Fruit fly (Drosophila melanogaster) whole organism, pupa: ENCODE data around the gene CG32121.

ENCODE experiments used
- CG13204 ChIP-seq: fragments of 200-800 bp; sonication (Bioruptor generic); optimal IDR thresholded peaks from 2 replicates; lab custom pipeline; 2018; ENCODE audit warnings: missing biosample characterization, mild to moderate bottlenecking, missing genetic modification characterization, moderate library complexity
- CG32121 ChIP-seq: fragments of 200-800 bp; sonication (Bioruptor generic); IDR thresholded peaks from 2 replicates; pipeline ENCODE4 v1.3.6; 2022; ENCODE audit warnings: missing biosample characterization, missing genetic modification characterization
- CG34367 ChIP-seq: fragments of 200-800 bp; sonication (Bioruptor generic); optimal IDR thresholded peaks from 2 replicates; lab custom pipeline; 2018; ENCODE audit warnings: missing biosample characterization, mild to moderate bottlenecking, missing genetic modification characterization
- CG9948 ChIP-seq: fragments of 200-800 bp; sonication (Bioruptor generic); optimal IDR thresholded peaks from 2 replicates; lab custom pipeline; 2018; ENCODE audit warnings: missing biosample characterization, mild to moderate bottlenecking, missing genetic modification characterization, moderate library complexity
- EcR ChIP-seq: fragments of 200-800 bp; sonication (Bioruptor generic); optimal IDR thresholded peaks from 3 replicates; lab custom pipeline; 2019; ENCODE audit warnings: missing biosample characterization, missing genetic modification characterization, mild to moderate bottlenecking, moderate library complexity, missing genetic modification reagents
- Ets98B ChIP-seq: fragments of 200-800 bp; sonication (Bioruptor generic); IDR thresholded peaks from 2 replicates; pipeline ENCODE4 v1.3.6; 2022; ENCODE audit warnings: missing biosample characterization, missing genetic modification characterization
- Pif1B ChIP-seq: fragments of 200-800 bp; sonication (Bioruptor generic); optimal IDR thresholded peaks from 3 replicates; lab custom pipeline; 2016; ENCODE audit warnings: missing biosample characterization, missing genetic modification characterization
- Snoo ChIP-seq: fragments of 200-800 bp; sonication (Bioruptor generic); optimal IDR thresholded peaks from 3 replicates; lab custom pipeline; 2017; ENCODE audit warnings: missing biosample characterization, mild to moderate bottlenecking, missing genetic modification characterization, inconsistent platforms
- rn ChIP-seq: fragments of 200-800 bp; sonication (Bioruptor generic); IDR thresholded peaks from 2 replicates; pipeline ENCODE4 v1.3.6; 2022; ENCODE audit warnings: missing biosample characterization, missing genetic modification characterization

dm6 chr3L:13381160-13381559, 41.0 kb downstream of the CG32121 start, which contains the start of gene CG14107:
- no peak for TF ChIP-seq Ets98B (GFP tag; lab: Robert Waterston, UW)
- TF ChIP-seq CG13204 (GFP tag; lab: Kevin White, UChicago): no peak
- no peak for TF ChIP-seq Pif1B (GFP tag; lab: Kevin White, UChicago)
- no peak for TF ChIP-seq rn (GFP tag; lab: Robert Waterston, UW)
- no peak for TF ChIP-seq CG34367 (tag; lab: Kevin White, UChicago)
- TF ChIP-seq CG32121 (GFP tag; lab: Robert Waterston, UW): no peak
- TF ChIP-seq Snoo (tag; lab: Kevin White, UChicago): no peak
- no peak for TF ChIP-seq CG9948 (tag; lab: Kevin White, UChicago)
- no peak for TF ChIP-seq EcR (GFP tag; lab: Kevin White, UChicago)
